Fruit fly (Drosophila melanogaster) whole organism, adult: ENCODE data around the gene kibra.

Experiments
- CG11617 ChIP-seq: fragments of 200-800 bp; sonication (Bioruptor generic); optimal IDR thresholded peaks from 2 replicates; lab custom pipeline; 2017; ENCODE audit warnings: mild to moderate bottlenecking, missing biosample characterization, missing genetic modification reagents, missing genetic modification characterization
- CG1620 ChIP-seq: fragments of 200-800 bp; sonication (Bioruptor generic); optimal IDR thresholded peaks from 2 replicates; lab custom pipeline; 2016; ENCODE audit warnings: missing biosample characterization, missing genetic modification characterization
- CG5204 ChIP-seq: fragments of 200-800 bp; sonication (Bioruptor generic); optimal IDR thresholded peaks from 2 replicates; lab custom pipeline; 2016; ENCODE audit warnings: missing biosample characterization, missing genetic modification characterization
- CG7045 ChIP-seq: fragments of 200-800 bp; sonication (Bioruptor generic); optimal IDR thresholded peaks from 2 replicates; lab custom pipeline; 2017; ENCODE audit warnings: missing biosample characterization, mild to moderate bottlenecking, missing genetic modification characterization
- CG7101 ChIP-seq: fragments of 200-800 bp; sonication (Bioruptor generic); optimal IDR thresholded peaks from 2 replicates; lab custom pipeline; 2018; ENCODE audit warnings: missing biosample characterization, mild to moderate bottlenecking, missing genetic modification characterization, moderate library complexity
- Crg-1 ChIP-seq: fragments of 200-800 bp; sonication (Bioruptor generic); optimal IDR thresholded peaks from 2 replicates; lab custom pipeline; 2016; ENCODE audit warnings: missing biosample characterization, missing genetic modification characterization
- Hr96 ChIP-seq: fragments of 200-800 bp; sonication (Bioruptor generic); optimal IDR thresholded peaks from 2 replicates; lab custom pipeline; 2016; ENCODE audit warnings: missing biosample characterization, missing genetic modification characterization
- Mnt ChIP-seq: fragments of 200-800 bp; sonication (Bioruptor generic); optimal IDR thresholded peaks from 2 replicates; lab custom pipeline; 2016; ENCODE audit warnings: missing biosample characterization, mild to moderate bottlenecking, missing genetic modification characterization
- cnc ChIP-seq, 2 experiments: fragments of >200 bp; optimal IDR thresholded peaks; 2 replicates each; lab custom pipeline; 2017
- kay ChIP-seq: fragments of 200-800 bp; sonication (Bioruptor generic); peaks from one replicate; lab custom pipeline; 2016; ENCODE audit warnings: missing biosample characterization, missing genetic modification characterization, borderline replicate concordance
- pad ChIP-seq: fragments of 200-800 bp; sonication (Bioruptor generic); optimal IDR thresholded peaks from 3 replicates; lab custom pipeline; 2017; ENCODE audit warnings: missing biosample characterization, missing genetic modification characterization, mild to moderate bottlenecking, moderate library complexity, missing genetic modification reagents
- tj ChIP-seq: fragments of 200-800 bp; sonication (Bioruptor generic); optimal IDR thresholded peaks from 3 replicates; lab custom pipeline; 2017; ENCODE audit warnings: missing biosample characterization, mild to moderate bottlenecking, missing genetic modification characterization, moderate library complexity
- toe ChIP-seq: fragments of 200-800 bp; sonication (Bioruptor generic); optimal IDR thresholded peaks from 2 replicates; lab custom pipeline; 2016; ENCODE audit warnings: missing biosample characterization, missing genetic modification characterization

dm6 chr3R:14763487-14763886 lies 39.4 kb upstream of the kibra start:
- TF ChIP-seq CG1620 (GFP tag; lab: Kevin White, UChicago) (no peak), Hr96 (GFP tag; lab: Kevin White, UChicago) (no peak), Mnt (GFP tag; lab: Kevin White, UChicago) (no peak), Crg-1 (GFP tag; lab: Kevin White, UChicago) (no peak), CG7045 (GFP tag; lab: Kevin White, UChicago) (no peak), pad (GFP tag; lab: Kevin White, UChicago) (no peak), cnc (optimal IDR thresholded peaks at IDR 0.05; lab: Kevin White, UChicago) (no peak), kay (GFP tag; lab: Kevin White, UChicago) (no peak), CG7101 (tag; lab: Kevin White, UChicago) (no peak), CG5204 (GFP tag; lab: Kevin White, UChicago) (no peak), tj (GFP tag; lab: Kevin White, UChicago) (no peak), toe (no peak), CG11617 (GFP tag; lab: Kevin White, UChicago) (no peak)
